Worm (Caenorhabditis elegans) whole organism, mixed stage, embryonic: ENCODE data around the gene snr-4.

Experiments used
- lin-13 ChIP-seq: fragments of 150-350 bp; optimal IDR thresholded peaks from 2 replicates; lab custom pipeline; 2014; ENCODE audit warnings: missing biosample characterization, missing genetic modification characterization
- lsy-2 ChIP-seq: fragments of 150-350 bp; optimal IDR thresholded peaks from 2 replicates; lab custom pipeline; 2014; ENCODE audit warnings: missing biosample characterization, missing genetic modification characterization
- nhr-2 ChIP-seq: fragments of 150-350 bp; optimal IDR thresholded peaks from 2 replicates; lab custom pipeline; 2014; ENCODE audit warnings: missing biosample characterization, missing genetic modification characterization

DNA sequence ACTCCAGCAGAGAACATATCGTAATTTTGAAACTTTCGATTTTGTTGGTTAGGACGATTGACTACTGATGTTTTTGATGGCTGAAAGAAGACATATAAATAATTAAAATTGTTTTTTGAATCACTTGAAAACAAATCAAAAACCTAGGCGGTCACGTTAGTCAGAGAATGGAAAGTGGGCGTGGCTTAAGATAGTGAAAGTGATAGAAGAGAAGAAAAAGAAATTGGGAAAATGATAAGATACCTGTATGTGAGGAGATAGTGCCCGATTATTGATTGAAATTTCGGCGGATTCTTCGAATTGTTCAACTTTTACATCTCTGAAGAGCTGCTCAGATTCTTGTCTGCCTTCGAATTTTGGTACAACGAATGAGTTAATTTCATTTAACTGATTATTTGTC, 32.2 kb upstream of the snr-4 start:
- TF ChIP-seq nhr-2 (no peak), lsy-2 (tag; lab: Kevin White, UChicago) (no peak), lin-13 (no peak)
